Worm (Caenorhabditis elegans) whole organism, midembryonic: ENCODE results near the gene srlf-26.

Experiments
- T22C8.4 ChIP-seq: fragments of 200-800 bp; sonication (Bioruptor generic); IDR thresholded peaks from 2 replicates; pipeline ENCODE4 v1.3.6; 2022; ENCODE audit warnings: missing genetic modification characterization, missing compliant biosample characterization
- ztf-23 ChIP-seq: fragments of 200-800 bp; sonication (Bioruptor generic); IDR thresholded peaks from 2 replicates; pipeline ENCODE4 v1.3.6; 2022; ENCODE audit warnings: missing genetic modification reagents, missing genetic modification characterization, missing compliant biosample characterization

- TF ChIP-seq ztf-23 (GFP tag; lab: Robert Waterston, UW) (no peak), T22C8.4 (no peak)
Observed at ce11 chrIV:13700847-13701246, 22.1 kb downstream of the srlf-26 start.
